Worm (Caenorhabditis elegans) whole organism, L2 larva: ENCODE measurements around the gene F47G9.4.

ENCODE experiments used
- R02D3.7 ChIP-seq: fragments of 150-350 bp; optimal IDR thresholded peaks from 2 replicates; lab custom pipeline; 2014; ENCODE audit warnings: missing biosample characterization, missing genetic modification characterization
- ama-1 ChIP-seq: fragments of 150-350 bp; optimal IDR thresholded peaks from 2 replicates; lab custom pipeline; 2018; ENCODE audit warnings: inconsistent platforms
- ceh-82 ChIP-seq: fragments of 150-350 bp; optimal IDR thresholded peaks from 2 replicates; lab custom pipeline; 2014; ENCODE audit warnings: missing biosample characterization, missing genetic modification characterization
- elt-1 ChIP-seq: fragments of 150-350 bp; optimal IDR thresholded peaks from 2 replicates; lab custom pipeline; 2014; ENCODE audit warnings: missing biosample characterization, missing genetic modification characterization
- elt-3 ChIP-seq: sonication (generic microtip); optimal IDR thresholded peaks from 2 replicates; lab custom pipeline; 2017; ENCODE audit warnings: missing biosample characterization, missing genetic modification characterization
- lsy-2 ChIP-seq, 2 experiments: fragments of 150-350 bp in 1 of 2; sonication (generic microtip) in 1 of 2; optimal IDR thresholded peaks; 2 replicates each; lab custom pipeline; 2014 to 2017; ENCODE audit warnings: missing biosample characterization in 2 of 2, missing genetic modification characterization in 2 of 2
- mdl-1 ChIP-seq, 2 experiments: fragments of 150-350 bp in 1 of 2; sonication (generic microtip) in 1 of 2; optimal IDR thresholded peaks; 2 replicates each; lab custom pipeline; 2017; ENCODE audit warnings: missing biosample characterization in 2 of 2, missing genetic modification characterization in 2 of 2
- nhr-237 ChIP-seq: fragments of 150-350 bp; optimal IDR thresholded peaks from 2 replicates; lab custom pipeline; 2014; ENCODE audit warnings: missing biosample characterization, missing genetic modification characterization
- nhr-25 ChIP-seq: fragments of 150-350 bp; sonication (generic microtip); optimal IDR thresholded peaks from 3 replicates; lab custom pipeline; 2014; ENCODE audit warnings: missing biosample characterization, missing genetic modification characterization
- skn-1 ChIP-seq: sonication (generic microtip); optimal IDR thresholded peaks from 2 replicates; lab custom pipeline; 2017; ENCODE audit warnings: missing biosample characterization, missing genetic modification characterization
- unc-39 ChIP-seq: fragments of 150-350 bp; optimal IDR thresholded peaks from 2 replicates; lab custom pipeline; 2014; ENCODE audit warnings: missing biosample characterization, missing genetic modification characterization
- unc-55 ChIP-seq: fragments of 150-350 bp; sonication (generic microtip); optimal IDR thresholded peaks from 3 replicates; lab custom pipeline; 2014; ENCODE audit warnings: missing biosample characterization, missing genetic modification reagents, missing genetic modification characterization
- unc-62 ChIP-seq: fragments of 150-350 bp; optimal IDR thresholded peaks from 2 replicates; lab custom pipeline; 2014; ENCODE audit warnings: missing biosample characterization, missing genetic modification reagents, missing genetic modification characterization
- ztf-4 ChIP-seq: fragments of 150-350 bp; optimal IDR thresholded peaks from 2 replicates; lab custom pipeline; 2014; ENCODE audit warnings: missing biosample characterization, missing genetic modification characterization

ce11 chrV:11307781-11308180, 13.8 kb downstream of the F47G9.4 start:
- TF ChIP-seq ztf-4 (tag; lab: Kevin White, UChicago) (no peak), elt-1 (tag; lab: Kevin White, UChicago) (no peak), unc-62 (GFP tag; lab: Kevin White, UChicago) (no peak), unc-55 (GFP tag; lab: Kevin White, UChicago) (no peak), unc-39 (tag; lab: Kevin White, UChicago) (no peak), ama-1 (lab: Kevin White, UChicago) (no peak), mdl-1 (tag; optimal IDR thresholded peaks at IDR 0.05; lab: Kevin White, UChicago) (no peak), ceh-82 (tag; lab: Kevin White, UChicago) (no peak), R02D3.7 (no peak), elt-3 (tag; lab: Kevin White, UChicago) (no peak), nhr-237 (tag; lab: Kevin White, UChicago) (no peak), nhr-25 (tag; lab: Kevin White, UChicago) (no peak), skn-1 (tag; lab: Kevin White, UChicago) (no peak), lsy-2 (tag; optimal IDR thresholded peaks at IDR 0.05; lab: Kevin White, UChicago) (no peak)
